Worm (Caenorhabditis elegans) whole organism, L2 larva: ENCODE measurements around the gene F01D5.5.
A peak's percentile ranks its signal among the peaks of the same experiment; 100 is the strongest.

Experiments
- C34F6.9 ChIP-seq: fragments of 150-350 bp; optimal IDR thresholded peaks from 2 replicates; lab custom pipeline; 2014; ENCODE audit warnings: missing biosample characterization, missing genetic modification characterization
- F13H6.1 ChIP-seq: sonication (generic microtip); optimal IDR thresholded peaks from 2 replicates; lab custom pipeline; 2016; ENCODE audit warnings: missing genetic modification characterization, missing compliant biosample characterization
- R02D3.7 ChIP-seq: fragments of 150-350 bp; optimal IDR thresholded peaks from 2 replicates; lab custom pipeline; 2014; ENCODE audit warnings: missing biosample characterization, missing genetic modification characterization
- Y55F3AM.14 ChIP-seq: fragments of 200-800 bp; sonication (Bioruptor generic); optimal IDR thresholded peaks from 2 replicates; lab custom pipeline; 2018; ENCODE audit warnings: mild to moderate bottlenecking, missing genetic modification characterization, missing compliant biosample characterization
- ZK546.5 ChIP-seq: sonication (generic microtip); optimal IDR thresholded peaks from 2 replicates; lab custom pipeline; 2017; ENCODE audit warnings: missing biosample characterization, missing genetic modification characterization
- alr-1 ChIP-seq: fragments of 150-350 bp; optimal IDR thresholded peaks from 2 replicates; lab custom pipeline; 2014; ENCODE audit warnings: missing biosample characterization, missing genetic modification characterization
- aly-2 ChIP-seq: fragments of 150-350 bp; optimal IDR thresholded peaks from 2 replicates; lab custom pipeline; 2014; ENCODE audit warnings: missing biosample characterization, missing genetic modification characterization
- ama-1 ChIP-seq: fragments of 150-350 bp; optimal IDR thresholded peaks from 2 replicates; lab custom pipeline; 2018; ENCODE audit warnings: inconsistent platforms
- blmp-1 ChIP-seq: sonication (generic microtip); optimal IDR thresholded peaks from 2 replicates; lab custom pipeline; 2017; ENCODE audit warnings: missing genetic modification characterization, mild to moderate bottlenecking, missing compliant biosample characterization, antibody characterized with exemption, moderate library complexity; ENCODE audit not compliant: insufficient read depth
- ceh-16 ChIP-seq: fragments of 150-350 bp; optimal IDR thresholded peaks from 2 replicates; lab custom pipeline; 2014; ENCODE audit warnings: missing biosample characterization, missing genetic modification characterization
- ceh-82 ChIP-seq: fragments of 150-350 bp; optimal IDR thresholded peaks from 2 replicates; lab custom pipeline; 2014; ENCODE audit warnings: missing biosample characterization, missing genetic modification characterization
- crh-2 ChIP-seq: sonication (generic microtip); optimal IDR thresholded peaks from 2 replicates; lab custom pipeline; 2017; ENCODE audit warnings: missing biosample characterization, missing genetic modification characterization
- dmd-4 ChIP-seq: sonication (generic microtip); optimal IDR thresholded peaks from 2 replicates; lab custom pipeline; 2017; ENCODE audit warnings: missing biosample characterization, missing genetic modification characterization
- egl-27 ChIP-seq: sonication (generic microtip); optimal IDR thresholded peaks from 3 replicates; lab custom pipeline; 2017; ENCODE audit warnings: missing biosample characterization, missing genetic modification reagents, missing genetic modification characterization
- elt-1 ChIP-seq: fragments of 150-350 bp; optimal IDR thresholded peaks from 2 replicates; lab custom pipeline; 2014; ENCODE audit warnings: missing biosample characterization, missing genetic modification characterization
- elt-3 ChIP-seq: sonication (generic microtip); optimal IDR thresholded peaks from 2 replicates; lab custom pipeline; 2017; ENCODE audit warnings: missing biosample characterization, missing genetic modification characterization
- fos-1 ChIP-seq: fragments of 150-350 bp; optimal IDR thresholded peaks from 2 replicates; lab custom pipeline; 2014; ENCODE audit warnings: missing biosample characterization, missing genetic modification characterization
- gmeb-1 ChIP-seq: fragments of 150-350 bp; optimal IDR thresholded peaks from 2 replicates; lab custom pipeline; 2014; ENCODE audit warnings: missing biosample characterization, missing genetic modification characterization
- lin-11 ChIP-seq: fragments of 150-350 bp; sonication (generic microtip); optimal IDR thresholded peaks from 2 replicates; lab custom pipeline; 2014; ENCODE audit warnings: missing biosample characterization, missing genetic modification characterization, inconsistent platforms, mixed read lengths
- lin-13 ChIP-seq: fragments of 150-350 bp; optimal IDR thresholded peaks from 2 replicates; lab custom pipeline; 2014; ENCODE audit warnings: missing biosample characterization, missing genetic modification reagents, missing genetic modification characterization
- lin-39 ChIP-seq: fragments of 150-350 bp; optimal IDR thresholded peaks from 2 replicates; lab custom pipeline; 2014; ENCODE audit warnings: missing biosample characterization, missing genetic modification reagents, missing genetic modification characterization
- lsy-2 ChIP-seq, 2 experiments: fragments of 150-350 bp in 1 of 2; sonication (generic microtip) in 1 of 2; optimal IDR thresholded peaks; 2 replicates each; lab custom pipeline; 2014 to 2017; ENCODE audit warnings: missing biosample characterization in 2 of 2, missing genetic modification characterization in 2 of 2
- mab-5 ChIP-seq: fragments of 150-350 bp; optimal IDR thresholded peaks from 2 replicates; lab custom pipeline; 2014; ENCODE audit warnings: missing biosample characterization, missing genetic modification characterization
- mbf-1 ChIP-seq: sonication (generic microtip); optimal IDR thresholded peaks from 2 replicates; lab custom pipeline; 2017; ENCODE audit warnings: missing biosample characterization, missing genetic modification characterization
- mdl-1 ChIP-seq, 2 experiments: fragments of 150-350 bp in 1 of 2; sonication (generic microtip) in 1 of 2; optimal IDR thresholded peaks; 2 replicates each; lab custom pipeline; 2017; ENCODE audit warnings: missing biosample characterization in 2 of 2, missing genetic modification characterization in 2 of 2
- nhr-10 ChIP-seq: sonication (generic microtip); optimal IDR thresholded peaks from 2 replicates; lab custom pipeline; 2017; ENCODE audit warnings: missing biosample characterization, missing genetic modification characterization
- nhr-11 ChIP-seq: fragments of 150-350 bp; optimal IDR thresholded peaks from 2 replicates; lab custom pipeline; 2014; ENCODE audit warnings: missing biosample characterization, missing genetic modification characterization
- nhr-12 ChIP-seq: fragments of 150-350 bp; optimal IDR thresholded peaks from 2 replicates; lab custom pipeline; 2014; ENCODE audit warnings: missing biosample characterization, missing genetic modification characterization
- nhr-129 ChIP-seq: fragments of 150-350 bp; optimal IDR thresholded peaks from 2 replicates; lab custom pipeline; 2014; ENCODE audit warnings: missing biosample characterization, missing genetic modification characterization
- nhr-21 ChIP-seq: fragments of 150-350 bp; optimal IDR thresholded peaks from 2 replicates; lab custom pipeline; 2014; ENCODE audit warnings: missing biosample characterization, missing genetic modification characterization
- nhr-23 ChIP-seq: fragments of 150-350 bp; optimal IDR thresholded peaks from 2 replicates; lab custom pipeline; 2014; ENCODE audit warnings: missing biosample characterization, missing genetic modification reagents, missing genetic modification characterization
- nhr-237 ChIP-seq: fragments of 150-350 bp; optimal IDR thresholded peaks from 2 replicates; lab custom pipeline; 2014; ENCODE audit warnings: missing biosample characterization, missing genetic modification characterization
- nhr-25 ChIP-seq: fragments of 150-350 bp; sonication (generic microtip); optimal IDR thresholded peaks from 3 replicates; lab custom pipeline; 2014; ENCODE audit warnings: missing biosample characterization, missing genetic modification characterization
- nhr-77 ChIP-seq: fragments of 150-350 bp; optimal IDR thresholded peaks from 2 replicates; lab custom pipeline; 2014; ENCODE audit warnings: missing biosample characterization, missing genetic modification characterization
- peb-1 ChIP-seq: fragments of 150-350 bp; optimal IDR thresholded peaks from 2 replicates; lab custom pipeline; 2014; ENCODE audit warnings: missing biosample characterization, missing genetic modification characterization
- skn-1 ChIP-seq: sonication (generic microtip); optimal IDR thresholded peaks from 2 replicates; lab custom pipeline; 2017; ENCODE audit warnings: missing biosample characterization, missing genetic modification characterization
- sma-3 ChIP-seq: sonication (generic microtip); optimal IDR thresholded peaks from 2 replicates; lab custom pipeline; 2016; ENCODE audit warnings: missing genetic modification reagents, missing genetic modification characterization, missing compliant biosample characterization
- sma-9 ChIP-seq, 2 experiments: fragments of 150-350 bp in 1 of 2; sonication (generic microtip) in 1 of 2; optimal IDR thresholded peaks; 2 replicates each; lab custom pipeline; 2014 to 2016; ENCODE audit warnings: missing genetic modification characterization in 2 of 2, mild to moderate bottlenecking in 1 of 2, missing biosample characterization in 1 of 2, missing compliant biosample characterization in 1 of 2, missing genetic modification reagents in 1 of 2, moderate library complexity in 1 of 2
- snpc-4 ChIP-seq: fragments of 150-350 bp; optimal IDR thresholded peaks from 2 replicates; lab custom pipeline; 2014; ENCODE audit warnings: missing biosample characterization, missing genetic modification characterization
- unc-39 ChIP-seq: fragments of 150-350 bp; optimal IDR thresholded peaks from 2 replicates; lab custom pipeline; 2014; ENCODE audit warnings: missing biosample characterization, missing genetic modification characterization
- unc-62 ChIP-seq: fragments of 150-350 bp; optimal IDR thresholded peaks from 2 replicates; lab custom pipeline; 2014; ENCODE audit warnings: missing biosample characterization, missing genetic modification reagents, missing genetic modification characterization
- zag-1 ChIP-seq: fragments of 150-350 bp; optimal IDR thresholded peaks from 2 replicates; lab custom pipeline; 2014; ENCODE audit warnings: missing biosample characterization, missing genetic modification characterization
- ztf-1 ChIP-seq: fragments of 200-800 bp; sonication (Bioruptor generic); conservative IDR thresholded peaks from 2 replicates; pipeline ENCODE4 v1.3.6; 2022; ENCODE audit warnings: missing genetic modification characterization, missing compliant biosample characterization
- ztf-11 ChIP-seq: sonication (generic microtip); optimal IDR thresholded peaks from 2 replicates; lab custom pipeline; 2017; ENCODE audit warnings: missing biosample characterization, missing genetic modification characterization
- ztf-4 ChIP-seq: fragments of 150-350 bp; optimal IDR thresholded peaks from 2 replicates; lab custom pipeline; 2014; ENCODE audit warnings: missing biosample characterization, missing genetic modification characterization

Gene F01D5.5

DNA sequence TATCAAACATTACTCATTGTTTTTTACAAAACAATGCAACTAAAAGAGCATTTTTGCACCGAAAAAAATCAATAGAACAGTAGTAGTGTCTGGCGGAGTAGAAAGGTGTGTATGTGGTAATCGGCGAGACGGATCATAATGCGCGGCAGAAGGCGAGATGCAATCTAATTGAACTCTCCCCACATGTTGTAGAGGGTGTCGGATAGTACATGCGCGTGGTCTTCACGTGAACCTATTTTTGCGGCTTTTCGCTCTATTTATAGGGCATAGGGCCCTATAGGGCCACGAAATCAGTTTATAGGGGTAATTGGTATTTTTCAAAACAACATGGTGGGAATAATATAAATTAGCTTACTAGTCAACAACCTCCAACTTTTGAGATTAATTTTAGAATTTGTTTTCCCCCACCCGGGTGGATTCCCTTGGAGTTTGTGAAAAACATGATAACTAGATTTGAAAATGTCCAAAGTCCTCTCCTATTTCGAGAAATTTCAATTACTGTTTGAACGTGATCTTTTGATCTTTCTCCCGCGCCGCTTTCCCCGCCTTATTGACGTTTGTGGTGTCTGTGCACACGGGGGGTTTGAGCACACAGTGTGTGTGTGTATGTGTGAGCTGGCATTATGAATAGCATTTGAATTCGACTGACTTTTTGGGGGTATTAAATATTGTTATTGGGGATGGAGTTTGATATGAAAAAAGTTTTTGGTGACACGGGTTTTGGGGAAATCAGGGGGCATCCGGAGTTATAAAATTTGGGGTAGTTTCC, 40.9 kb upstream of the F01D5.5 start:
- TF ChIP-seq sma-9 (GFP tag; optimal IDR thresholded peaks at IDR 0.05; lab: Kevin White, UChicago) (peak; percentile 78), sma-9 (tag; optimal IDR thresholded peaks at IDR 0.05; lab: Kevin White, UChicago) (no peak), nhr-23 (tag; lab: Kevin White, UChicago) (no peak), nhr-10 (tag; lab: Kevin White, UChicago) (no peak), ztf-1 (GFP tag; lab: Robert Waterston, UW) (no peak), ceh-16 (no peak), crh-2 (tag; lab: Kevin White, UChicago) (peak; percentile 47), dmd-4 (tag; lab: Kevin White, UChicago) (no peak), nhr-77 (tag; lab: Kevin White, UChicago) (no peak), nhr-11 (no peak), aly-2 (tag; lab: Kevin White, UChicago) (no peak), R02D3.7 (tag; lab: Kevin White, UChicago) (no peak), unc-39 (no peak), F13H6.1 (peak; percentile 48), zag-1 (tag; lab: Kevin White, UChicago) (no peak), fos-1 (peak; percentile 53), skn-1 (tag; lab: Kevin White, UChicago) (no peak), elt-3 (tag; lab: Kevin White, UChicago) (no peak), nhr-237 (tag; lab: Kevin White, UChicago) (no peak), ama-1 (lab: Kevin White, UChicago) (no peak), unc-62 (GFP tag; lab: Kevin White, UChicago) (no peak), nhr-129 (tag; lab: Kevin White, UChicago) (peak; percentile 2), gmeb-1 (tag; lab: Kevin White, UChicago) (no peak), lin-13 (no peak), nhr-12 (no peak), ZK546.5 (tag; lab: Kevin White, UChicago) (no peak), mab-5 (tag; lab: Kevin White, UChicago) (no peak), Y55F3AM.14 (GFP tag; lab: Kevin White, UChicago) (no peak), ztf-11 (tag; lab: Kevin White, UChicago) (no peak), alr-1 (tag; lab: Kevin White, UChicago) (no peak), nhr-25 (tag; lab: Kevin White, UChicago) (no peak), blmp-1 (tag; lab: Kevin White, UChicago) (no peak), C34F6.9 (no peak), lsy-2 (tag; optimal IDR thresholded peaks at IDR 0.05; lab: Kevin White, UChicago) (no peak), lin-11 (tag; lab: Kevin White, UChicago) (no peak), nhr-21 (tag; lab: Kevin White, UChicago) (peak; percentile 16)

- TF ChIP-seq elt-1 (tag; lab: Kevin White, UChicago): no peak
- TF ChIP-seq lin-11 (tag; lab: Kevin White, UChicago): peak; percentile 54
- TF ChIP-seq skn-1 (tag; lab: Kevin White, UChicago): no peak
- peak; percentile 90 for TF ChIP-seq crh-2 (tag; lab: Kevin White, UChicago)
- no peak for TF ChIP-seq ama-1 (lab: Kevin White, UChicago)
- peak; percentile 29 for TF ChIP-seq ZK546.5 (tag; lab: Kevin White, UChicago)
- TF ChIP-seq alr-1 (tag; lab: Kevin White, UChicago): no peak
- TF ChIP-seq gmeb-1 (tag; lab: Kevin White, UChicago): peak; percentile 54
- TF ChIP-seq F13H6.1: peak; percentile 98
- peak; percentile 0 for TF ChIP-seq R02D3.7 (tag; lab: Kevin White, UChicago)
- TF ChIP-seq ceh-16: peak; percentile 74
- no peak for TF ChIP-seq nhr-12
- peak; percentile 85 for TF ChIP-seq sma-3
- no peak for TF ChIP-seq lin-39 (tag; lab: Kevin White, UChicago)
- peak; percentile 96 for TF ChIP-seq Y55F3AM.14 (GFP tag; lab: Kevin White, UChicago)
- TF ChIP-seq snpc-4 (tag; lab: Kevin White, UChicago): peak; percentile 51
- TF ChIP-seq ztf-1 (GFP tag; lab: Robert Waterston, UW): no peak
- peak; percentile 60 for TF ChIP-seq blmp-1 (tag; lab: Kevin White, UChicago)
- no peak for TF ChIP-seq peb-1 (tag; lab: Kevin White, UChicago)
- peak; percentile 67 for TF ChIP-seq unc-62 (GFP tag; lab: Kevin White, UChicago)
- TF ChIP-seq mbf-1 (tag; lab: Kevin White, UChicago): no peak
- peak; percentile 98 for TF ChIP-seq sma-9 (GFP tag; optimal IDR thresholded peaks at IDR 0.05; lab: Kevin White, UChicago)
- TF ChIP-seq sma-9 (tag; optimal IDR thresholded peaks at IDR 0.05; lab: Kevin White, UChicago): no peak
- no peak for TF ChIP-seq ztf-11 (tag; lab: Kevin White, UChicago)
- no peak for TF ChIP-seq nhr-10 (tag; lab: Kevin White, UChicago)
- TF ChIP-seq nhr-21 (tag; lab: Kevin White, UChicago): peak; percentile 93
- no peak for TF ChIP-seq elt-3 (tag; lab: Kevin White, UChicago)
- TF ChIP-seq mdl-1 (tag; optimal IDR thresholded peaks at IDR 0.05; lab: Kevin White, UChicago): peak; percentile 96 to 98
- peak; percentile 44 for TF ChIP-seq unc-39
- TF ChIP-seq nhr-237 (tag; lab: Kevin White, UChicago): no peak
- TF ChIP-seq nhr-23 (tag; lab: Kevin White, UChicago): no peak
- TF ChIP-seq ceh-82: peak; percentile 35
- TF ChIP-seq nhr-25 (tag; lab: Kevin White, UChicago): peak; percentile 80
- peak; percentile 21 for TF ChIP-seq nhr-11
- peak; percentile 87 for TF ChIP-seq ztf-4 (tag; lab: Kevin White, UChicago)
- TF ChIP-seq egl-27 (tag; lab: Kevin White, UChicago): peak; percentile 89
- TF ChIP-seq fos-1: peak; percentile 67
Observed at ce11 chrII:14040204-14040842, 38.2 kb upstream of the F01D5.5 start.
